Worm (Caenorhabditis elegans): ENCODE results near the gene fbxa-111.
"Not testable (repeated sequence)": the region's sequence is repeated elsewhere in the genome, so short reads cannot be mapped to it uniquely, and the experiment has no call there.

fbxa-111 gene

ce11 chrV:16949609-16950008 lies at the start of gene fbxa-111:
TSS of gene fbxa-111 (minus strand) at chrV:16949709.
- TF ChIP-seq unc-62 (GFP tag; optimal IDR thresholded peaks at IDR 0.05) = not testable (repeated sequence)

DNA sequence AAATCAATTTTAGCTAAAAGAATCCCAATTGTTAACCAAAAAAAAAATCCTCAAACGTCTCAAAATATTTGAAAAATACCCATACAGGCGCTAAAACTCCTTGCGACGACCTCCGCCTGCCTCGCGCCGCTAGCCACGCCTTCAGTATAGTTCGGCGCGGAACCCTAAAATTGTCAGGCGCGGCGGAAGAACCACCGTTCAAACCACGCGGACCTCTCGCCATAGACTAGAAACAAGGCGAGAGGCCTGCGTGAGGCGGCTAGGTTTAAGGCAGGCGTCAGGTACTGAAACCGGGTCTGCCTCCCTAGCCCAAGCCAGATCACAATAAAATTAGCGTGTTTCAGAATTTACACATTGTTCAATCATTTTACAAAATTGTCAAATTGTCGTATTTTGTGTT lies 42.9 kb upstream of the fbxa-111 start:
- TF ChIP-seq unc-62 (GFP tag; optimal IDR thresholded peaks at IDR 0.05) = no peak

- no peak for TF ChIP-seq unc-62 (GFP tag; optimal IDR thresholded peaks at IDR 0.05)
Observed at ce11 chrV:16991734-16992133, 42.2 kb upstream of the fbxa-111 start, which contains the start of gene srz-95. TSS of gene srz-95 (plus strand) at chrV:16992034.

DNA sequence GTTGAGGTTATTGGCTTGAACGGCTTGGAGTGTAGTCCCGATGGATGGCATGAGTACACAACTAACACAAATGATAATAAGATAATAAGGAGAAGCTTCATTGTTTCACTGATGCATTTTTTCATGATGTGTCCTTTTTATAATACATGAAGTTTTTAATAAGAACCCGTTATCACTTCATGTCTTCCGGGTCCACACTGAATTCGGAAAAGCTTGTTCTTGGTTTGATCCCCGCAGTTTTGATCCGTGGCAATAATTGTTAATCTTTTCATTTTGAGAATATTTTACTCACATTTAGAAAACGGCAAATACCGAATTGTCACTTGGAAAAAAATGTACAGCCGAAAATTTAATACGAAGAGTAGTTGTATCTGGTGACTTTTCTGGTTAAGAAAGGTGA lies 39.1 kb upstream of the fbxa-111 start, which contains the start of gene Y102A5C.27:
Gene Y102A5C.27 (minus strand): TSS at position 101 of the 400 bp plus-strand sequence.
- TF ChIP-seq unc-62 (GFP tag; optimal IDR thresholded peaks at IDR 0.05) = no peak

- TF ChIP-seq unc-62 (GFP tag; optimal IDR thresholded peaks at IDR 0.05) = no peak
Observed at ce11 chrV:16987783-16988182, 38.3 kb upstream of the fbxa-111 start.

DNA sequence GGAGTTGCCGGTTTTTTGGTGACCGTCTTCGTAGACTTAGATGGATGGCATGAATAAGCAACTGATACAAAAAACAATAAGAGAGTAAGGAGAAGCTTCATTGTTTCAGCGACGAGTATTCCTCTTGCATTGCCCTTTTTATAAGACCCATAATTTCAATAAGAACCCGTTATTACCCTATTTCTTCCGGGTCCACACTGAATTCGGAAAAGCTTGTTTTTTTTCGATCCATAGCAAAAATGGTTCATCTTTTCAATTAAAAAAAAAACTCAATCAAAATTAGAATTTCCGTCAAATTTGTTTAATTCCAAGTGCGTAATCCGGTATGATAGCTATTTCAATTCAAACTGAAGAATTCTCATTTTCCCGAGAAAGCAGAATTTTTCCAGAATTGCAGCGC lies 37.5 kb upstream of the fbxa-111 start, which contains the start of gene Y102A5C.40:
Gene Y102A5C.40 (minus strand): TSS at position 101 of the 400 bp plus-strand sequence.
- TF ChIP-seq unc-62 (GFP tag; optimal IDR thresholded peaks at IDR 0.05) = no peak

DNA sequence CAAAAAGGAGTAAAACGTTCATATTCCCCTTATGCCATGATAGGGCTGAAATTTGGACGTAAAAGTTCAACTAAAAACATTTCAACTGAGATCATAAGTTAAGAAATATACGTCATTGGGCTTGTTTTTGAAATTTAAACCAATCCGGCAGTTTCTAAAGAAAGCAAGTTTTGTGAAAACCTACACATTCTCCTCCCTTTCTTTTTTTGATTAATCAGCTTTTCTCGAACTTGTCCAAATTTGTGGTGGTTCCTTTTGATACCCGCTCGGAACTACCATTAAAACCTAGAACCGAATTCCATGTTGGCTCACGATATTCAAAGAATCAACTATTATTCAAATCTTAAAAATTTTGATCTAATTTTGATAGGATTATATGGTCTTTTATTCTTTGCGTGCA lies 30.9 kb upstream of the fbxa-111 start, which contains the start of gene srz-54:
Gene srz-54 (plus strand): TSS at position 301 of the 400 bp plus-strand sequence.
- no peak for TF ChIP-seq unc-62 (GFP tag; optimal IDR thresholded peaks at IDR 0.05)

DNA sequence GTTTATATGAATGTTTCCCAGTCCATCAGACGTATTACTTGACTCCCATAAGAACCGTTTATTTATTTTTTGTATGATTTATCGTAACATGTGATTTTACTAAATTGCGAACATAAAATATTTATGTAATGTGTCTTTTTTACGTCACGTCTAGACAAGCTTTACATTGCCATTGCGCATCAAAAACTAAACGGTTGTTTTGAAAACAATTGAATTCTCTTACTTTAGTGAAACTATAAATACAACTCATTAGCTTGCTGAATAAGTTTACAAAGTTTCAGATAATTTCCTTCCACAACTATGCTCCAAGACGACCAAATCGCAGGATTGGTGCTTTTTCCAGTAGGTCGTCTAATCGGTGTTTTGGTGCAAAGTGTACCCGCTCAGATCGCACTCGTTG lies 25.4 kb upstream of the fbxa-111 start, which contains the start of gene srx-54:
Gene srx-54 (plus strand): TSS at position 301 of the 400 bp plus-strand sequence.
- TF ChIP-seq unc-62 (GFP tag; optimal IDR thresholded peaks at IDR 0.05) = no peak

ce11 chrV:16973338-16973737 lies 23.8 kb upstream of the fbxa-111 start:
- TF ChIP-seq unc-62 (GFP tag; optimal IDR thresholded peaks at IDR 0.05) = no peak

DNA sequence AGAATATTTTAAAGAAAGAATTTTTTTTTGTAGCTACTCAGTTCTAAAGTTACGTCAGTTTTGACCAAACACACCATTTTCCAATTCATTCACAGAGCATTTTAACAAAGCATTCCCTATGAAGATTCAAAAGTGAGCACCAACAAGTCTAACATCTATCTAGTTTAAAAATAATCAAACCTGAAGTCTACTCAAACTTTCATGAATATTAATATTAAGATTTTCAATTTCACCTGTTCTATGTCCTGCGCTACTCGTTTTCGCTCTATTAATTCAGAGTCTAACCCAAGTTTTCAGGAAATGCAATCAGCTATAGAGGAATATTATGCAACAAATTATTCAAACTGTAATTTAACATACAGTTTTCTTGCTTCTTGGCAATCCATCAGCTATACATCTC lies 22.6 kb upstream of the fbxa-111 start, which contains the start of gene srh-119:
Gene srh-119 (plus strand): TSS at position 301 of the 400 bp plus-strand sequence.
- no peak for TF ChIP-seq unc-62 (GFP tag; optimal IDR thresholded peaks at IDR 0.05)

DNA sequence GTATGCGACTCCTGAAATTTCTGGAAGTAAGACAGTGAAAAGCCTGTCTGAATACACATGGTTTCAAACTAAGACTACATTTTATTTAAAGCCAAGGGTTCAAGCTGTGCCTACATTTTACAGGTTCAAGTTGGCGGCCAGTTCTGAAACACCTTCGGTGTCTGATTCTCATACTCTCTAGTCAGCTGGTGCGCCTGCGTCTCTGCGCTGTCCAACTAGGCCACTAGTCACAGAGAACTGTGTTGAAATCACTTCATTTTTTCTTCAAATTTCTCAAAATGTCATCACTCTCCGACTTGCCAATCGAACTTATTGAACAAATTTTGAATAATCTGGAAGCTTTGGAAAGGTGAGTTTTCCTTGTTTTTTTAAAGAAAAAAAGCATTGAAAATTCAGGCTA lies 17.1 kb upstream of the fbxa-111 start, which contains the start of gene fbxa-90:
Gene fbxa-90 (plus strand): TSS at position 179 of the 400 bp plus-strand sequence.
- TF ChIP-seq unc-62 (GFP tag; optimal IDR thresholded peaks at IDR 0.05) = no peak

ce11 chrV:16965655-16966054 lies 16.1 kb upstream of the fbxa-111 start, which contains the start of gene efl-1:
TSS of gene efl-1 (minus strand) at chrV:16965675.
- no peak for TF ChIP-seq unc-62 (GFP tag; optimal IDR thresholded peaks at IDR 0.05)

- no peak for TF ChIP-seq unc-62 (GFP tag; optimal IDR thresholded peaks at IDR 0.05)
Observed at ce11 chrV:16958975-16959374, 9.5 kb upstream of the fbxa-111 start.

DNA sequence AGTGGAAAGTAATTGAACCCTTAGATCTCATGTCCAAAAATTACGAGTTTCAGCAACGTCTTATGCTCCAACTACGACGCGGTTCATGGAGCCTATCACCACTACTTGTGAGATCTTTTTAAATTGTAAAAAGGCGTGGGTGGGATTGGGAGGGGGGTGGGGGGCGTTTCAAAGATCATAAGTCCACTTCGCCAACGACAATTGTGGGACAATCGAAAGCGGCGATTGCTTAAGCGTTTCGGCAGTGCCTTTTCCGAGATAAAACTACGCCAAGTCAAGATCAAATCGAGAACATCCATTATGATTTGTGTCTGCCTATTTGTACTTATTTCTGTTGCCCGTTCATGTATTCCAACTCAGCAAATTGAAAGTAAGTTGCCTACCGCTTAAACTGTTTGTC lies 6.7 kb upstream of the fbxa-111 start, which contains the start of gene clec-239:
Gene clec-239 (plus strand): TSS at position 301 of the 400 bp plus-strand sequence.
- no peak for TF ChIP-seq unc-62 (GFP tag; optimal IDR thresholded peaks at IDR 0.05)

ce11 chrV:16954766-16955165 lies 5.3 kb upstream of the fbxa-111 start, which contains the start of gene srh-206:
TSS of gene srh-206 (minus strand) at chrV:16954866.
- no peak for TF ChIP-seq unc-62 (GFP tag; optimal IDR thresholded peaks at IDR 0.05)

ce11 chrV:16951504-16951903 lies 2.0 kb upstream of the fbxa-111 start, which contains the start of gene clec-238:
TSS of gene clec-238 (plus strand) at chrV:16951804.
- TF ChIP-seq unc-62 (GFP tag; optimal IDR thresholded peaks at IDR 0.05) = no peak

DNA sequence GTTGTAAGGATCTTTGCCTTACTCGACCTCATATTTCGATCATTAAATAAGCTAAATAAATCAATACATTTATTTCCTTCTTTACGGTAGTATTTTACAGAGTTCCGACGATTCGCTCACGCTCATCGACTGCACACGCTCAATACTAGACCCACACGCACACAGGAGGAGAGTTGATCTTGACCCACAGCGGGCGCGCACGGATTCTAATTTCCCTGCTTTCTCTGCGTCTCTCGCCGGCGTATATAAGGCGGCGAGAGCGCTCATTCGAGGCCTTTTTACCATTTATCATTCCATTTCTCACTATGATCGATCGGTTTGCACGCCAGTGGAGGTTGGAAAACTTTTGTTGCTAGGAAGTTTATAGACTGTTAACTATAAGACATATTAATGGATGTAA lies 527 bp upstream of the fbxa-111 start:
- TF ChIP-seq unc-62 (GFP tag; optimal IDR thresholded peaks at IDR 0.05) = no peak
